Worm (Caenorhabditis elegans): ENCODE results near the gene C49F8.15.

- TF ChIP-seq lin-11 (tag; optimal IDR thresholded peaks at IDR 0.05) (no peak), sox-2 (GFP tag; IDR thresholded peaks at IDR 0.05) (no peak), unc-86 (tag; optimal IDR thresholded peaks at IDR 0.05) (no peak), K09A11.1 (tag; optimal IDR thresholded peaks at IDR 0.05; ENCODE audit: insufficient read depth) (no peak)
Observed at ce11 chrX:13411306-13411705, 48.9 kb upstream of the C49F8.15 start.
